Fruit fly (Drosophila melanogaster) whole organism, embryonic: Measurements from ENCODE around the gene Ir25a.

Source experiments
- Antp ChIP-seq: fragments of 200-800 bp; sonication (Bioruptor generic); optimal IDR thresholded peaks from 3 replicates; lab custom pipeline; 2016; ENCODE audit warnings: missing biosample characterization, missing genetic modification characterization
- Awh ChIP-seq: fragments of 200-800 bp; sonication (Bioruptor generic); IDR thresholded peaks from 2 replicates; pipeline ENCODE4, ENCODE4 v1.3.6; 2022; ENCODE audit warnings: missing biosample characterization, missing genetic modification characterization
- Blimp-1 ChIP-seq: fragments of 200-800 bp; sonication (Bioruptor generic); optimal IDR thresholded peaks from 3 replicates; lab custom pipeline; 2018; ENCODE audit warnings: missing biosample characterization, missing genetic modification characterization, mild to moderate bottlenecking, moderate library complexity, missing genetic modification reagents
- CG10366 ChIP-seq: fragments of 200-800 bp; sonication (Bioruptor generic); IDR thresholded peaks from 2 replicates; pipeline ENCODE4 v1.3.6; 2022; ENCODE audit warnings: missing biosample characterization, missing genetic modification characterization
- CG10979 ChIP-seq: fragments of 200-800 bp; sonication (Bioruptor generic); optimal IDR thresholded peaks from 2 replicates; lab custom pipeline; 2018; ENCODE audit warnings: missing biosample characterization, mild to moderate bottlenecking, missing genetic modification characterization, moderate library complexity
- CG11093 ChIP-seq: fragments of 200-800 bp; sonication (Bioruptor generic); IDR thresholded peaks from 3 replicates; pipeline ENCODE4 v1.3.6; 2022; ENCODE audit warnings: missing biosample characterization, missing genetic modification characterization
- CG11398 ChIP-seq: fragments of 200-800 bp; sonication (Bioruptor generic); optimal IDR thresholded peaks from 2 replicates; lab custom pipeline; 2016; ENCODE audit warnings: missing biosample characterization, missing genetic modification characterization
- CG12299 ChIP-seq: fragments of 200-800 bp; sonication (Bioruptor generic); optimal IDR thresholded peaks from 2 replicates; lab custom pipeline; 2018; ENCODE audit warnings: missing biosample characterization, mild to moderate bottlenecking, missing genetic modification characterization
- CG13296 ChIP-seq: fragments of 200-800 bp; sonication (Bioruptor generic); optimal IDR thresholded peaks from 3 replicates; lab custom pipeline; 2018; ENCODE audit warnings: missing biosample characterization, mild to moderate bottlenecking, missing genetic modification characterization
- CG2120 ChIP-seq: fragments of 200-800 bp; sonication (Bioruptor generic); optimal IDR thresholded peaks from 3 replicates; lab custom pipeline; 2016; ENCODE audit warnings: missing biosample characterization, missing genetic modification characterization
- CG2678 ChIP-seq: fragments of 200-800 bp; sonication (Bioruptor generic); optimal IDR thresholded peaks from 3 replicates; lab custom pipeline; 2019; ENCODE audit warnings: missing biosample characterization, mild to moderate bottlenecking, missing genetic modification characterization, moderate library complexity
- CG3407 ChIP-seq: fragments of 200-800 bp; sonication (Bioruptor generic); optimal IDR thresholded peaks from 2 replicates; lab custom pipeline; 2018; ENCODE audit warnings: missing biosample characterization, mild to moderate bottlenecking, missing genetic modification characterization
- CG4404 ChIP-seq: fragments of 200-800 bp; sonication (Bioruptor generic); IDR thresholded peaks from 2 replicates; pipeline ENCODE4 v1.3.6; 2022; ENCODE audit warnings: missing biosample characterization, missing genetic modification characterization
- CG6854 ChIP-seq: fragments of 200-800 bp; sonication (Bioruptor generic); optimal IDR thresholded peaks from 3 replicates; lab custom pipeline; 2017; ENCODE audit warnings: missing biosample characterization, mild to moderate bottlenecking, missing genetic modification characterization
- CG7357 ChIP-seq: fragments of 200-800 bp; sonication (Bioruptor generic); IDR thresholded peaks from 3 replicates; pipeline ENCODE4 v1.3.6; 2022; ENCODE audit warnings: missing biosample characterization, missing genetic modification characterization
- CG7556 ChIP-seq: fragments of 200-800 bp; sonication (Bioruptor generic); optimal IDR thresholded peaks from 2 replicates; lab custom pipeline; 2017; ENCODE audit warnings: missing biosample characterization, mild to moderate bottlenecking, missing genetic modification characterization
- CG7745 ChIP-seq: fragments of 200-800 bp; sonication (Bioruptor generic); optimal IDR thresholded peaks from 2 replicates; lab custom pipeline; 2018; ENCODE audit warnings: missing biosample characterization, mild to moderate bottlenecking, missing genetic modification characterization, moderate library complexity
- CG8944 ChIP-seq: fragments of 200-800 bp; sonication (Bioruptor generic); optimal IDR thresholded peaks from 3 replicates; lab custom pipeline; 2016; ENCODE audit warnings: missing biosample characterization, missing genetic modification characterization
- CG9215 ChIP-seq: fragments of 200-800 bp; sonication (Bioruptor generic); IDR thresholded peaks from 2 replicates; pipeline ENCODE4 v1.3.6; 2022; ENCODE audit warnings: missing biosample characterization, missing genetic modification characterization
- CG9727 ChIP-seq: fragments of 200-800 bp; sonication (Bioruptor generic); optimal IDR thresholded peaks from 3 replicates; lab custom pipeline; 2017; ENCODE audit warnings: missing biosample characterization, mild to moderate bottlenecking, missing genetic modification characterization
- Dip2 ChIP-seq: fragments of 200-800 bp; sonication (Bioruptor generic); IDR thresholded peaks from 2 replicates; pipeline ENCODE4 v1.3.6; 2022; ENCODE audit warnings: missing biosample characterization, missing genetic modification characterization
- ERR ChIP-seq: fragments of 200-800 bp; sonication (Bioruptor generic); optimal IDR thresholded peaks from 2 replicates; lab custom pipeline; 2016; ENCODE audit warnings: missing biosample characterization, missing genetic modification characterization
- Ets97D ChIP-seq: fragments of 200-800 bp; sonication (Bioruptor generic); optimal IDR thresholded peaks from 3 replicates; lab custom pipeline; 2016; ENCODE audit warnings: missing biosample characterization, missing genetic modification characterization
- Fer3 ChIP-seq: fragments of 200-800 bp; sonication (Bioruptor generic); optimal IDR thresholded peaks from 2 replicates; lab custom pipeline; 2018; ENCODE audit warnings: missing biosample characterization, mild to moderate bottlenecking, missing genetic modification characterization, moderate library complexity
- Mrtf ChIP-seq: fragments of 200-800 bp; sonication (Bioruptor generic); IDR thresholded peaks from 3 replicates; pipeline ENCODE4 v1.3.6; 2022; ENCODE audit warnings: missing biosample characterization, missing genetic modification characterization
- Nf-YC ChIP-seq: fragments of 200-800 bp; optimal IDR thresholded peaks from 3 replicates; lab custom pipeline; 2019; ENCODE audit warnings: missing biosample characterization, mild to moderate bottlenecking, missing genetic modification characterization, moderate library complexity
- PHDP ChIP-seq: fragments of 200-800 bp; sonication (Bioruptor generic); optimal IDR thresholded peaks from 3 replicates; lab custom pipeline; 2018; ENCODE audit warnings: missing biosample characterization, mild to moderate bottlenecking, missing genetic modification characterization, moderate library complexity
- Sin3A ChIP-seq: fragments of >200 bp; optimal IDR thresholded peaks from 2 replicates; lab custom pipeline; 2018
- Sry-β ChIP-seq: fragments of 200-800 bp; sonication (Bioruptor generic); optimal IDR thresholded peaks from 2 replicates; lab custom pipeline; 2018; ENCODE audit warnings: missing biosample characterization, mild to moderate bottlenecking, missing genetic modification characterization, moderate library complexity
- Trl ChIP-seq, 3 experiments: fragments of >200 bp in 2 of 3; fragments of 200-800 bp in 1 of 3; sonication (Bioruptor generic) in 1 of 3; optimal IDR thresholded peaks; 2 replicates in 1 of 3; 3 replicates in 2 of 3; lab custom pipeline; 2016 to 2017; ENCODE audit warnings: missing biosample characterization in 1 of 3, missing genetic modification characterization in 1 of 3
- amos ChIP-seq: fragments of 200-800 bp; sonication (Bioruptor generic); IDR thresholded peaks from 2 replicates; pipeline ENCODE4 v1.3.6; 2022; ENCODE audit warnings: missing biosample characterization, missing genetic modification characterization; ENCODE audit not compliant: partially characterized antibody
- ash1 ChIP-seq: fragments of 200-800 bp; sonication (Bioruptor generic); optimal IDR thresholded peaks from 2 replicates; lab custom pipeline; 2018; ENCODE audit warnings: missing biosample characterization, mild to moderate bottlenecking, missing genetic modification characterization
- btn ChIP-seq: fragments of 200-800 bp; sonication (Bioruptor generic); optimal IDR thresholded peaks from 2 replicates; lab custom pipeline; 2016; ENCODE audit warnings: missing biosample characterization, missing genetic modification characterization
- chm ChIP-seq: fragments of 200-800 bp; sonication (Bioruptor generic); IDR thresholded peaks from 2 replicates; pipeline ENCODE4 v1.3.6; 2022; ENCODE audit warnings: missing biosample characterization, missing genetic modification characterization
- dan ChIP-seq: fragments of 200-800 bp; sonication (Bioruptor generic); IDR thresholded peaks from 2 replicates; pipeline ENCODE4 v1.3.6; 2022; ENCODE audit warnings: missing biosample characterization, missing genetic modification characterization
- dmrt11E ChIP-seq: fragments of 200-800 bp; sonication (Bioruptor generic); optimal IDR thresholded peaks from 3 replicates; lab custom pipeline; 2018; ENCODE audit warnings: missing biosample characterization, mild to moderate bottlenecking, missing genetic modification characterization, moderate library complexity
- esg ChIP-seq: fragments of 200-800 bp; sonication (Bioruptor generic); conservative IDR thresholded peaks from 2 replicates; pipeline ENCODE4 v1.3.6; 2022; ENCODE audit warnings: missing biosample characterization, missing genetic modification characterization
- fu2 ChIP-seq: fragments of 200-800 bp; sonication (Bioruptor generic); optimal IDR thresholded peaks from 2 replicates; lab custom pipeline; 2016; ENCODE audit warnings: missing biosample characterization, missing genetic modification characterization
- gfzf ChIP-seq: fragments of 200-800 bp; sonication (Bioruptor generic); optimal IDR thresholded peaks from 2 replicates; lab custom pipeline; 2016; ENCODE audit warnings: missing biosample characterization, mild to moderate bottlenecking, missing genetic modification characterization, moderate library complexity
- gsb-n ChIP-seq: fragments of 200-800 bp; sonication (Bioruptor generic); optimal IDR thresholded peaks from 3 replicates; lab custom pipeline; 2018; ENCODE audit warnings: missing biosample characterization, mild to moderate bottlenecking, missing genetic modification characterization
- hbn ChIP-seq: fragments of 200-800 bp; sonication (Bioruptor generic); IDR thresholded peaks from 2 replicates; pipeline ENCODE4 v1.3.6; 2022; ENCODE audit warnings: missing biosample characterization, missing genetic modification characterization; ENCODE audit not compliant: partially characterized antibody
- hkb ChIP-seq, 2 experiments: fragments of 200-800 bp in 1 of 2; fragments of >200 bp in 1 of 2; sonication (Bioruptor generic) in 1 of 2; IDR thresholded peaks in 1 of 2; optimal IDR thresholded peaks in 1 of 2; 2 replicates each; pipeline versions ENCODE4 v1.3.6 to Lab custom; 2017 to 2022; ENCODE audit warnings: missing biosample characterization in 1 of 2, missing genetic modification characterization in 1 of 2
- lab ChIP-seq: fragments of 200-800 bp; sonication (Bioruptor generic); optimal IDR thresholded peaks from 3 replicates; lab custom pipeline; 2017; ENCODE audit warnings: missing biosample characterization, missing genetic modification characterization, mild to moderate bottlenecking, moderate library complexity, missing genetic modification reagents
- stwl ChIP-seq: fragments of 200-800 bp; sonication (Bioruptor generic); optimal IDR thresholded peaks from 3 replicates; lab custom pipeline; 2018; ENCODE audit warnings: missing biosample characterization, mild to moderate bottlenecking, missing genetic modification characterization, moderate library complexity
- tup ChIP-seq: fragments of 200-800 bp; sonication (Bioruptor generic); optimal IDR thresholded peaks from 2 replicates; lab custom pipeline; 2016; ENCODE audit warnings: missing biosample characterization, mild to moderate bottlenecking, missing genetic modification characterization, moderate library complexity
- unc-4 ChIP-seq: fragments of 200-800 bp; sonication (Bioruptor generic); IDR thresholded peaks from 2 replicates; pipeline ENCODE4 v1.3.6; 2022; ENCODE audit warnings: missing biosample characterization, missing genetic modification characterization; ENCODE audit not compliant: partially characterized antibody
- zen ChIP-seq: fragments of 200-800 bp; sonication (Bioruptor generic); optimal IDR thresholded peaks from 3 replicates; lab custom pipeline; 2018; ENCODE audit warnings: missing biosample characterization, mild to moderate bottlenecking, missing genetic modification characterization, moderate library complexity
- zfh2 ChIP-seq: fragments of 200-800 bp; sonication (Bioruptor generic); optimal IDR thresholded peaks from 2 replicates; lab custom pipeline; 2016; ENCODE audit warnings: missing biosample characterization, missing genetic modification characterization

Gene Ir25a

DNA sequence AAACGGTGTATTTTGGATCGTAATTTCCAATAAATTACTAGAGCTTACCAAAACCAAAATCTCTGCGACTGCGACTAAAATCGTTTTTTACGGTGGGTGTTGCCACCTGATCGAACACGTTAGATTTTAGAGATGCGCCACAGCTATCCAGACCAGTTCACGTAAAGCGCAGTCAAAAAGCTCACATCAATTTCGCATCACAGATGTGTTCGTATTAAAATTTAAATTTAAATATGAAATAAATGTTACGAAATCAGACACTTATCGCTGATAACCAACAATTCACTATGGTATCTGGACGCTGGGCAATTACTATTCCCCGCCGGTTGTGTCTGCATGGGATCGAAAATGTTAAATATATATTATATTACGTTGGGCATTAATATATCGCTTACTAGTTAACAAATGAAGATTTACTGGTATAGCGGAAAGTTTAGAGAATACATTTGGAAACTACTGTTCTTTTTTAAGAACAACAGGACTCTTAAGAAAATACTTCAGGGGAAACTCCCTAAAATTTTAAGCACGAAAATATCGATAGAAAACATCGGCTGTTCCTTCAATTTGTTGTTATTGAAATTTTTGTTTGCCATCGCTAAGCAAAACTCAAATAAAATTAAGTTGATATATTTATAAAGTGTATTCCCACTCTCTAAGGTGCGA, 12.2 kb upstream of the Ir25a start, which contains the start of the genes mxt and CG11927 (continued):
- peak; percentile 87 for TF ChIP-seq unc-4
- peak; percentile 24; the same call in 1 of the 2 replicates for TF ChIP-seq CG9215
- peak; percentile 73 for TF ChIP-seq CG2120 (GFP tag; lab: Kevin White, UChicago)
- no peak for TF ChIP-seq Dip2
- no peak for TF ChIP-seq ash1 (GFP tag; lab: Kevin White, UChicago)
- peak; percentile 33 for TF ChIP-seq CG9727 (GFP tag; lab: Kevin White, UChicago)
- peak; percentile 89 for TF ChIP-seq amos (GFP tag; lab: Robert Waterston, UW)
- no peak for TF ChIP-seq Blimp-1 (GFP tag; lab: Kevin White, UChicago)
- TF ChIP-seq chm, result no peak; the same call in 1 of the 2 replicates
- no peak for TF ChIP-seq PHDP (tag; lab: Kevin White, UChicago)
- TF ChIP-seq zen, result no peak
- TF ChIP-seq fu2, result peak; percentile 24
- no peak for TF ChIP-seq ERR (GFP tag; lab: Kevin White, UChicago)
- no peak for TF ChIP-seq btn (GFP tag; lab: Kevin White, UChicago)
- no peak for TF ChIP-seq CG12299 (tag; lab: Kevin White, UChicago)
- TF ChIP-seq CG3407 (GFP tag; lab: Kevin White, UChicago), result no peak
- TF ChIP-seq CG7556 (GFP tag; lab: Kevin White, UChicago), result no peak
- 0 out of 3 replicates have a peak, but pooled peaks have one; percentile 42 for TF ChIP-seq CG7357 (GFP tag; lab: Robert Waterston, UW)
- no peak for TF ChIP-seq CG7745 (tag; lab: Kevin White, UChicago)
- peak; percentile 88 for TF ChIP-seq Sry-β (GFP tag; lab: Kevin White, UChicago)
- TF ChIP-seq CG13296 (GFP tag; lab: Kevin White, UChicago), result no peak
- TF ChIP-seq tup, result no peak
- peak; percentile 30; the same call in 1 of the 2 replicates for TF ChIP-seq esg
- TF ChIP-seq gsb-n (tag; lab: Kevin White, UChicago), result no peak
- TF ChIP-seq dmrt11E (tag; lab: Kevin White, UChicago), result peak; percentile 29
- TF ChIP-seq gfzf (GFP tag; lab: Kevin White, UChicago), result no peak
- TF ChIP-seq Ets97D (GFP tag; lab: Kevin White, UChicago), result peak; percentile 41
- 0 out of 3 replicates have a peak, but pooled peaks have one; percentile 31 for TF ChIP-seq CG11093
- no peak for TF ChIP-seq Trl (optimal IDR thresholded peaks at IDR 0.05; lab: Kevin White, UChicago)
- no peak for TF ChIP-seq Trl (GFP tag; optimal IDR thresholded peaks at IDR 0.05; lab: Kevin White, UChicago)
- TF ChIP-seq stwl, result no peak
- no peak for TF ChIP-seq Awh (GFP tag; lab: Robert Waterston, UW)
- no peak for TF ChIP-seq CG6854
- TF ChIP-seq zfh2 (GFP tag; lab: Kevin White, UChicago), result peak; percentile 65
- TF ChIP-seq hkb (optimal IDR thresholded peaks at IDR 0.05; lab: Kevin White, UChicago), result no peak
- no peak for TF ChIP-seq hkb (GFP tag; IDR thresholded peaks at IDR 0.05; lab: Robert Waterston, UW)
- peak; percentile 27; the same call in 1 of the 3 replicates for TF ChIP-seq Mrtf
- no peak for TF ChIP-seq CG2678 (tag; lab: Kevin White, UChicago)
- TF ChIP-seq dan (GFP tag; lab: Robert Waterston, UW), result no peak
- peak; percentile 59 for TF ChIP-seq CG10366 (GFP tag; lab: Robert Waterston, UW)
- TF ChIP-seq lab (GFP tag; lab: Kevin White, UChicago), result no peak
- no peak for TF ChIP-seq Sin3A (lab: Kevin White, UChicago)
- no peak for TF ChIP-seq CG10979 (tag; lab: Kevin White, UChicago)
- TF ChIP-seq hbn (GFP tag; lab: Robert Waterston, UW), result peak; percentile 87
- TF ChIP-seq Nf-YC (tag; lab: Kevin White, UChicago), result peak; percentile 26
- peak; percentile 22 for TF ChIP-seq Fer3
- TF ChIP-seq CG4404, result 0 out of 2 replicates have a peak, but pooled peaks have one; percentile 9
- TF ChIP-seq CG11398 (GFP tag; lab: Kevin White, UChicago), result no peak
- TF ChIP-seq Antp (GFP tag; lab: Kevin White, UChicago), result peak; percentile 22
- TF ChIP-seq CG8944, result peak; percentile 8
